Worm (Caenorhabditis elegans): ENCODE measurements around the gene K12H4.3.

DNA sequence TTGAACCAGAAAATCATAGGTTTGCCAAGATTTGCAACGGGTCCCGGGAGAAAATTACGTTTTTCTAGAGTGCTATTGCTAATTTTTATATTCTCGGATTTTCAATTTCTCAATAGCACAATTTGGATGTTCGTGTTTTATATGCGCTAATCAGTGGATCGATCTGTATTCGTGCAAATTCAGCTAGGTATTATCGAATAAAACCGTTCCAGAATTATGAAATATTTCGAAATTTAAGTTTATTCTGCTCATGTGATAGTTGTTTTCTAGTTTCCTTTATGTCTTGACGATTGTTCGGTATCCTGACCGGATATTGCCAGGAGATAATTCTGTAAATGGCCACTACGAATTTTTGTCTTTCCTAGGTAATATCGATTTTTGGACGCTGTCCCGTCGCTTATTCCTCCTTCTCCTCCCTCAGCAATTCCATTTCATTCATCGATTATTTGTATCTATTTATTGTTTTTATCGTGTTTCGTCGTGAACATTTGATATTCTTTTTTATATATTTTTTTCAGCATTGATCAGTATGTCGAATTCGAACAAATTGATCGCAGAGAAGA lies 35.5 kb upstream of the K12H4.3 start, which contains the start of gene cit-1.2:
- TF ChIP-seq fos-1 (tag; optimal IDR thresholded peaks at IDR 0.05) (no peak), nhr-76 (tag; optimal IDR thresholded peaks at IDR 0.05) (no peak), blmp-1 (tag; optimal IDR thresholded peaks at IDR 0.05) (no peak), egl-27 (tag; optimal IDR thresholded peaks at IDR 0.05) (no peak)

All from whole organism, L1 larva.